Fruit fly (Drosophila melanogaster) whole organism, embryonic: Measurements from ENCODE around the gene CG12017.

Experiments used
- Asciz ChIP-seq: fragments of 200-800 bp; sonication (Bioruptor generic); optimal IDR thresholded peaks from 2 replicates; lab custom pipeline; 2017; ENCODE audit warnings: missing biosample characterization, mild to moderate bottlenecking, missing genetic modification characterization, missing genetic modification reagents
- B-H2 ChIP-seq: fragments of 200-800 bp; sonication (Bioruptor generic); optimal IDR thresholded peaks from 2 replicates; lab custom pipeline; 2018; ENCODE audit warnings: missing biosample characterization, mild to moderate bottlenecking, missing genetic modification characterization
- Bgb ChIP-seq: fragments of 200-800 bp; sonication (Bioruptor generic); IDR thresholded peaks from 2 replicates; pipeline ENCODE4 v1.3.6; 2022; ENCODE audit warnings: missing biosample characterization, missing genetic modification characterization; ENCODE audit not compliant: partially characterized antibody
- CG10321 ChIP-seq: fragments of 200-800 bp; sonication (Bioruptor generic); IDR thresholded peaks from 2 replicates; pipeline ENCODE4 v1.3.6; 2022; ENCODE audit warnings: missing biosample characterization, missing genetic modification characterization
- CG11247 ChIP-seq: fragments of 200-800 bp; sonication (Bioruptor generic); IDR thresholded peaks from 2 replicates; pipeline ENCODE4 v1.3.6; 2022; ENCODE audit warnings: missing biosample characterization, missing genetic modification characterization
- CG13287 ChIP-seq: fragments of 200-800 bp; sonication (Bioruptor generic); IDR thresholded peaks from 2 replicates; pipeline ENCODE4 v1.3.6; 2022; ENCODE audit warnings: missing biosample characterization, missing genetic modification characterization; ENCODE audit not compliant: partially characterized antibody
- CG18262 ChIP-seq: fragments of 200-800 bp; optimal IDR thresholded peaks from 3 replicates; lab custom pipeline; 2019; ENCODE audit warnings: missing biosample characterization, mild to moderate bottlenecking, missing genetic modification characterization, moderate library complexity
- CG18476 ChIP-seq: fragments of 200-800 bp; sonication (Bioruptor generic); optimal IDR thresholded peaks from 2 replicates; lab custom pipeline; 2016; ENCODE audit warnings: missing biosample characterization, mild to moderate bottlenecking, missing genetic modification characterization
- CG32772 ChIP-seq: fragments of 200-800 bp; sonication (Bioruptor generic); IDR thresholded peaks from 2 replicates; pipeline ENCODE4 v1.3.6; 2022; ENCODE audit warnings: missing biosample characterization, missing genetic modification characterization
- CG33557 ChIP-seq: fragments of 200-800 bp; sonication (Bioruptor generic); optimal IDR thresholded peaks from 2 replicates; lab custom pipeline; 2019; ENCODE audit warnings: missing biosample characterization, mild to moderate bottlenecking, missing genetic modification characterization, moderate library complexity
- CG3838 ChIP-seq: fragments of 200-800 bp; sonication (Bioruptor generic); optimal IDR thresholded peaks from 3 replicates; lab custom pipeline; 2016; ENCODE audit warnings: missing biosample characterization, missing genetic modification characterization
- CG7357 ChIP-seq: fragments of 200-800 bp; sonication (Bioruptor generic); IDR thresholded peaks from 3 replicates; pipeline ENCODE4 v1.3.6; 2022; ENCODE audit warnings: missing biosample characterization, missing genetic modification characterization
- CG8089 ChIP-seq: fragments of 200-800 bp; sonication (Bioruptor generic); optimal IDR thresholded peaks from 3 replicates; lab custom pipeline; 2016; ENCODE audit warnings: missing biosample characterization, missing genetic modification characterization
- CG8924 ChIP-seq: fragments of 200-800 bp; optimal IDR thresholded peaks from 3 replicates; lab custom pipeline; 2019; ENCODE audit warnings: missing biosample characterization, mild to moderate bottlenecking, missing genetic modification characterization, moderate library complexity
- CG9609 ChIP-seq: fragments of 200-800 bp; sonication (Bioruptor generic); optimal IDR thresholded peaks from 3 replicates; lab custom pipeline; 2016; ENCODE audit warnings: missing biosample characterization, missing genetic modification characterization
- CTCF ChIP-seq: fragments of 200-800 bp; sonication (Bioruptor generic); optimal IDR thresholded peaks from 2 replicates; lab custom pipeline; 2017; ENCODE audit warnings: missing biosample characterization, mild to moderate bottlenecking, missing genetic modification characterization, moderate library complexity
- CoRest ChIP-seq: fragments of 200-800 bp; sonication (Bioruptor generic); optimal IDR thresholded peaks from 3 replicates; lab custom pipeline; 2018; ENCODE audit warnings: missing biosample characterization, mild to moderate bottlenecking, missing genetic modification characterization, moderate library complexity
- Dp ChIP-seq: fragments of 200-800 bp; sonication (Bioruptor generic); optimal IDR thresholded peaks from 2 replicates; lab custom pipeline; 2018; ENCODE audit warnings: missing biosample characterization, mild to moderate bottlenecking, missing genetic modification characterization, moderate library complexity
- E2f2 ChIP-seq: fragments of 200-800 bp; sonication (Bioruptor generic); IDR thresholded peaks from 2 replicates; pipeline ENCODE4 v1.3.6; 2022; ENCODE audit warnings: missing biosample characterization, missing genetic modification characterization
- Gsc ChIP-seq: fragments of 200-800 bp; sonication (Bioruptor generic); IDR thresholded peaks from 2 replicates; pipeline ENCODE4 v1.3.6; 2022; ENCODE audit warnings: missing biosample characterization, missing genetic modification characterization
- Gug ChIP-seq: fragments of 200-800 bp; sonication (Bioruptor generic); IDR thresholded peaks from 4 replicates; pipeline ENCODE4 v1.3.6; 2022; ENCODE audit warnings: missing biosample characterization, missing genetic modification characterization
- HLH54F ChIP-seq: fragments of 200-800 bp; sonication (Bioruptor generic); optimal IDR thresholded peaks from 3 replicates; lab custom pipeline; 2016; ENCODE audit warnings: missing biosample characterization, missing genetic modification characterization
- HmgD ChIP-seq: fragments of 200-800 bp; sonication (Bioruptor generic); optimal IDR thresholded peaks from 3 replicates; lab custom pipeline; 2016; ENCODE audit warnings: missing biosample characterization, missing genetic modification characterization
- Jarid2 ChIP-seq: fragments of 200-800 bp; sonication (Bioruptor generic); optimal IDR thresholded peaks from 3 replicates; lab custom pipeline; 2017; ENCODE audit warnings: mild to moderate bottlenecking, missing biosample characterization, missing genetic modification reagents, missing genetic modification characterization
- Myb ChIP-seq: fragments of 200-800 bp; sonication (Bioruptor generic); optimal IDR thresholded peaks from 2 replicates; lab custom pipeline; 2016; ENCODE audit warnings: missing biosample characterization, missing genetic modification characterization
- Poxn ChIP-seq: fragments of 200-800 bp; sonication (Bioruptor generic); IDR thresholded peaks from 2 replicates; pipeline ENCODE4 v1.3.6; 2022; ENCODE audit warnings: missing biosample characterization, missing genetic modification characterization
- Sox100B ChIP-seq: fragments of 200-800 bp; sonication (Bioruptor generic); optimal IDR thresholded peaks from 3 replicates; lab custom pipeline; 2018; ENCODE audit warnings: missing biosample characterization, mild to moderate bottlenecking, missing genetic modification characterization
- Sox102F ChIP-seq: fragments of 200-800 bp; sonication (Bioruptor generic); optimal IDR thresholded peaks from 2 replicates; lab custom pipeline; 2018; ENCODE audit warnings: missing biosample characterization, mild to moderate bottlenecking, missing genetic modification characterization, moderate library complexity
- Spps ChIP-seq: fragments of 200-800 bp; sonication (Bioruptor generic); optimal IDR thresholded peaks from 2 replicates; lab custom pipeline; 2018; ENCODE audit warnings: missing biosample characterization, mild to moderate bottlenecking, missing genetic modification characterization
- Xbp1 ChIP-seq: fragments of 200-800 bp; sonication (Bioruptor generic); optimal IDR thresholded peaks from 3 replicates; lab custom pipeline; 2016; ENCODE audit warnings: missing biosample characterization, mild to moderate bottlenecking, missing genetic modification characterization
- cas ChIP-seq: fragments of 200-800 bp; sonication (Bioruptor generic); IDR thresholded peaks from 2 replicates; pipeline ENCODE4 v1.3.6; 2022; ENCODE audit warnings: missing biosample characterization, missing genetic modification characterization
- caup ChIP-seq: fragments of 200-800 bp; sonication (Bioruptor generic); optimal IDR thresholded peaks from 3 replicates; lab custom pipeline; 2017; ENCODE audit warnings: missing biosample characterization, mild to moderate bottlenecking, missing genetic modification characterization, moderate library complexity; ENCODE audit not compliant: severe bottlenecking
- chif ChIP-seq, 2 experiments: fragments of 200-800 bp; sonication (Bioruptor generic); optimal IDR thresholded peaks; 3 replicates each; lab custom pipeline; 2016; ENCODE audit warnings: missing biosample characterization in 2 of 2, missing genetic modification characterization in 2 of 2
- ci ChIP-seq: fragments of 200-800 bp; sonication (Bioruptor generic); IDR thresholded peaks from 3 replicates; pipeline ENCODE4 v1.3.6; 2022; ENCODE audit warnings: missing biosample characterization, missing genetic modification characterization
- crol ChIP-seq: fragments of 200-800 bp; sonication (Bioruptor generic); IDR thresholded peaks from 2 replicates; pipeline ENCODE4 v1.3.6; 2022; ENCODE audit warnings: missing biosample characterization, missing genetic modification characterization
- danr ChIP-seq: fragments of 200-800 bp; sonication (Bioruptor generic); IDR thresholded peaks from 2 replicates; pipeline ENCODE4 v1.3.6; 2022; ENCODE audit warnings: missing biosample characterization, missing genetic modification characterization
- ems ChIP-seq: fragments of 200-800 bp; sonication (Bioruptor generic); optimal IDR thresholded peaks from 3 replicates; lab custom pipeline; 2016; ENCODE audit warnings: missing biosample characterization, missing genetic modification characterization
- eyg ChIP-seq: fragments of 200-800 bp; sonication (Bioruptor generic); optimal IDR thresholded peaks from 3 replicates; lab custom pipeline; 2016; ENCODE audit warnings: missing biosample characterization, missing genetic modification characterization
- fd3F ChIP-seq: fragments of 200-800 bp; sonication (Bioruptor generic); optimal IDR thresholded peaks from 2 replicates; lab custom pipeline; 2018; ENCODE audit warnings: missing biosample characterization, mild to moderate bottlenecking, missing genetic modification characterization, moderate library complexity
- fd64A ChIP-seq: fragments of 200-800 bp; sonication (Bioruptor generic); optimal IDR thresholded peaks from 3 replicates; lab custom pipeline; 2018; ENCODE audit warnings: missing biosample characterization, mild to moderate bottlenecking, missing genetic modification characterization
- ftz-f1 ChIP-seq: fragments of 200-800 bp; sonication (Bioruptor generic); optimal IDR thresholded peaks from 2 replicates; lab custom pipeline; 2016; ENCODE audit warnings: missing biosample characterization, missing genetic modification characterization
- gcm ChIP-seq: fragments of 200-800 bp; sonication (Bioruptor generic); optimal IDR thresholded peaks from 2 replicates; lab custom pipeline; 2019; ENCODE audit warnings: missing biosample characterization, mild to moderate bottlenecking, missing genetic modification characterization, moderate library complexity
- klu ChIP-seq: fragments of 200-800 bp; sonication (Bioruptor generic); IDR thresholded peaks from 2 replicates; pipeline ENCODE4 v1.3.6; 2022; ENCODE audit warnings: missing biosample characterization, missing genetic modification characterization
- oc ChIP-seq: fragments of 200-800 bp; sonication (Bioruptor generic); optimal IDR thresholded peaks from 2 replicates; lab custom pipeline; 2018; ENCODE audit warnings: missing biosample characterization, mild to moderate bottlenecking, missing genetic modification characterization, moderate library complexity
- org-1 ChIP-seq: fragments of 200-800 bp; sonication (Bioruptor generic); optimal IDR thresholded peaks from 2 replicates; lab custom pipeline; 2017; ENCODE audit warnings: missing biosample characterization, missing genetic modification characterization
- pita ChIP-seq: fragments of 200-800 bp; sonication (Bioruptor generic); optimal IDR thresholded peaks from 2 replicates; lab custom pipeline; 2017; ENCODE audit warnings: missing biosample characterization, mild to moderate bottlenecking, missing genetic modification characterization
- psq ChIP-seq: fragments of 200-800 bp; sonication (Bioruptor generic); optimal IDR thresholded peaks from 2 replicates; lab custom pipeline; 2017; ENCODE audit warnings: missing biosample characterization, missing genetic modification characterization
- schlank ChIP-seq: fragments of 200-800 bp; sonication (Bioruptor generic); optimal IDR thresholded peaks from 2 replicates; lab custom pipeline; 2018; ENCODE audit warnings: missing biosample characterization, mild to moderate bottlenecking, missing genetic modification characterization
- sens ChIP-seq: fragments of 200-800 bp; sonication (Bioruptor generic); peaks from one replicate; lab custom pipeline; 2016; ENCODE audit warnings: missing biosample characterization, missing genetic modification characterization
- sna ChIP-seq: fragments of 200-800 bp; sonication (Bioruptor generic); IDR thresholded peaks from 2 replicates; pipeline ENCODE4 v1.3.6; 2022; ENCODE audit warnings: missing biosample characterization, missing genetic modification characterization; ENCODE audit not compliant: partially characterized antibody
- sob ChIP-seq: fragments of 200-800 bp; sonication (Bioruptor generic); IDR thresholded peaks from 2 replicates; pipeline ENCODE4 v1.3.6; 2022; ENCODE audit warnings: missing biosample characterization, missing genetic modification characterization
- stwl ChIP-seq: fragments of 200-800 bp; sonication (Bioruptor generic); optimal IDR thresholded peaks from 3 replicates; lab custom pipeline; 2018; ENCODE audit warnings: missing biosample characterization, mild to moderate bottlenecking, missing genetic modification characterization, moderate library complexity
- wek ChIP-seq: fragments of 200-800 bp; sonication (Bioruptor generic); optimal IDR thresholded peaks from 3 replicates; lab custom pipeline; 2018; ENCODE audit warnings: missing biosample characterization, mild to moderate bottlenecking, missing genetic modification characterization, moderate library complexity

CG12017 gene

DNA sequence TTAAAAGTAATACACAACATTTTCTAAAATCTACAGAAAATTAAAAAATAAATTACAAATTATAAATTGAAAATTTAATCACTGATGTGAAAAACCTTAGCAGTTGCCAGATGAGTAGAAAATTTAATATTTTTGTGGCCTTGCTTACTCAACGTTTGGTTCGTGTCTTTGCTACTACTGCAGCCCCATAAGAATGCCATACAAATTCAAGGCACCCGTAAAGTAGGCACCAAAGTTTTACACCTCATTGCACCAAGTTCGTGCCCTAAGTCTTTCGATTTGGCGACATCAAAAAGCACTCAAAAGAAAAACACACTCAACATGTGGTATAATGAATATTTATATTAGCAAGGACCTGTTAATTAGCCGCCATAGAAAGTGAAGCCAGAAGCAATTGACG is 3.1 kb upstream of the CG12017 start (continued):
- no peak for TF ChIP-seq CG18262
- TF ChIP-seq Gsc (GFP tag; lab: Robert Waterston, UW): no peak
- TF ChIP-seq CG10321: no peak
- no peak for TF ChIP-seq eyg
- TF ChIP-seq E2f2 (GFP tag; lab: Robert Waterston, UW): 0 out of 2 replicates have a peak, but pooled peaks have one; percentile 8
- TF ChIP-seq psq (GFP tag; lab: Kevin White, UChicago): no peak
- no peak for TF ChIP-seq CG8089 (GFP tag; lab: Kevin White, UChicago)
- no peak for TF ChIP-seq Sox102F (GFP tag; lab: Kevin White, UChicago)
- no peak for TF ChIP-seq fd64A (GFP tag; lab: Kevin White, UChicago)
- TF ChIP-seq HLH54F (GFP tag; lab: Kevin White, UChicago): no peak
- no peak for TF ChIP-seq Jarid2 (GFP tag; lab: Kevin White, UChicago)
- TF ChIP-seq CG7357: no peak
- no peak for TF ChIP-seq chif (GFP tag; optimal IDR thresholded peaks at IDR 0.05; lab: Kevin White, UChicago)
- TF ChIP-seq crol (GFP tag; lab: Robert Waterston, UW): no peak
- TF ChIP-seq CG11247 (GFP tag; lab: Robert Waterston, UW): peak; percentile 95
- TF ChIP-seq oc (tag; lab: Kevin White, UChicago): no peak
- TF ChIP-seq ci (GFP tag; lab: Robert Waterston, UW): no peak
- no peak for TF ChIP-seq B-H2 (GFP tag; lab: Kevin White, UChicago)
- TF ChIP-seq ftz-f1 (GFP tag; lab: Kevin White, UChicago): peak; percentile 80
- TF ChIP-seq HmgD: no peak
- no peak for TF ChIP-seq schlank (tag; lab: Kevin White, UChicago)
- TF ChIP-seq CoRest (tag; lab: Kevin White, UChicago): peak; percentile 27
- peak; percentile 8 for TF ChIP-seq Dp (GFP tag; lab: Kevin White, UChicago)
- TF ChIP-seq sna (GFP tag; lab: Robert Waterston, UW): no peak
- TF ChIP-seq CG18476: no peak
- no peak for TF ChIP-seq CG32772 (GFP tag; lab: Robert Waterston, UW)
- no peak for TF ChIP-seq klu (GFP tag; lab: Robert Waterston, UW)
- TF ChIP-seq CG33557 (GFP tag; lab: Kevin White, UChicago): no peak
- TF ChIP-seq caup (GFP tag; lab: Kevin White, UChicago): no peak
- no peak for TF ChIP-seq cas (GFP tag; lab: Robert Waterston, UW)
- no peak for TF ChIP-seq CG8924 (tag; lab: Kevin White, UChicago)
- no peak for TF ChIP-seq Myb (GFP tag; lab: Kevin White, UChicago)
- peak; percentile 61 for TF ChIP-seq pita
- TF ChIP-seq Bgb: peak; percentile 23; the same call in 1 of the 2 replicates
- peak; percentile 54 for TF ChIP-seq stwl (tag; lab: Kevin White, UChicago)
- no peak for TF ChIP-seq CG3838 (GFP tag; lab: Kevin White, UChicago)
- TF ChIP-seq Poxn (GFP tag; lab: Robert Waterston, UW): no peak
- TF ChIP-seq wek: no peak
- TF ChIP-seq ems (GFP tag; lab: Kevin White, UChicago): no peak
- no peak for TF ChIP-seq Xbp1 (GFP tag; lab: Kevin White, UChicago)
- TF ChIP-seq danr (GFP tag; lab: Robert Waterston, UW): no peak
- TF ChIP-seq CG13287: peak; percentile 62; the same call in 1 of the 2 replicates
- no peak for TF ChIP-seq CG9609 (GFP tag; lab: Kevin White, UChicago)
- TF ChIP-seq org-1 (GFP tag; lab: Kevin White, UChicago): no peak
- TF ChIP-seq gcm: no peak
- TF ChIP-seq Gug (GFP tag; lab: Robert Waterston, UW): no peak
- peak; percentile 58 for TF ChIP-seq CTCF
- TF ChIP-seq sob (GFP tag; lab: Robert Waterston, UW): no peak
- no peak for TF ChIP-seq sens (GFP tag; lab: Kevin White, UChicago)
- no peak for TF ChIP-seq Asciz (GFP tag; lab: Kevin White, UChicago)
- no peak for TF ChIP-seq Spps (tag; lab: Kevin White, UChicago)
- no peak for TF ChIP-seq fd3F (GFP tag; lab: Kevin White, UChicago)
- no peak for TF ChIP-seq Sox100B (GFP tag; lab: Kevin White, UChicago)
